Worm (Caenorhabditis elegans): Measurements from ENCODE around the gene mrpl-45.

mrpl-45 gene

DNA sequence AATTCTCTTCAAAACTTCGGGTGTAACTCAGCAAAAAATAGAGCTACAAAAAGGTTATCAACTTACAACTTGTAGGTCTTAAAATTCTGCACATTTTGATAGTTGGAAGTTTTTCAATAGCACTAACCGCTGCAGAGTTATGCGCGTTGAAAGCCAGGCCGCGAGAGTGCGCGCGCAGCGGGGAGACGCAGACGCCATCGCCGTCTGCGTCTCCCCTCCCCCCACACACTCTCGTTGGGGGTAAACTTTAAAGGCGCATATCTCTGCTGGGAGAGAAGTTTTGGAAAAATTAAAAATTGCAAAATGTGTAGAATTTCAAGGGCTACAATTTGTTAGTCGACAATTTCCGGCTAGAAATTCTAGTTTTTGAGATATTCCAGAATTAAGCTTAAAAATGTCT, 27.7 kb upstream of the mrpl-45 start:
- no peak for TF ChIP-seq ceh-8 (GFP tag; optimal IDR thresholded peaks at IDR 0.05)
- TF ChIP-seq mdl-1 (tag; optimal IDR thresholded peaks at IDR 0.05) = no peak
- no peak for TF ChIP-seq zag-1 (tag; optimal IDR thresholded peaks at IDR 0.05)
- TF ChIP-seq lin-15B (tag; optimal IDR thresholded peaks at IDR 0.05) = no peak
- no peak for TF ChIP-seq nhr-71 (tag; optimal IDR thresholded peaks at IDR 0.05)
- TF ChIP-seq ets-5 (GFP tag; IDR thresholded peaks at IDR 0.05) = no peak
- no peak for TF ChIP-seq skn-1 (tag; optimal IDR thresholded peaks at IDR 0.05)
- TF ChIP-seq nhr-28 (tag; optimal IDR thresholded peaks at IDR 0.05) = no peak

DNA sequence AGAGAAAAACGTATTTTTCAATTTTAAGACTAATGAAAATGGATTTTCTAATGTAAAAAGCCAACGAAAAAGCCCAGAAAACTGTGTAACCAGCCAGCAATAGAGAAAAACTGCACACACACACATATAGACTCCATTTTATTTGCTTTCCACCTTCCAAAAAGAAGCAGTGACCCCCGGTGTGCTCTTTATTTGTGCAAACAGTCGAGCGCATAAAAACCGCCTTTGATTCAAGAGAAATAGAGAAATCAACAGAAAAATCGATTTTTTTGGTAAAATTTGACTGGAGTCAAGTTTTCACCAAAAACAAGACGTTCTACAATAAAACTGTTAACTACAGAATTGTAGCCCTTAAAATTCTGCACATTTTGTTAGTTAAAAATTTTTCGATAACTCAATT, 26.8 kb upstream of the mrpl-45 start:
- TF ChIP-seq nhr-85 (tag) (no peak), C04F5.9 (tag; optimal IDR thresholded peaks at IDR 0.05) (no peak), lin-14 (GFP tag; optimal IDR thresholded peaks at IDR 0.05) (no peak), jun-1 (tag; optimal IDR thresholded peaks at IDR 0.05) (no peak), hlh-4 (tag; optimal IDR thresholded peaks at IDR 0.05) (no peak), Y116A8C.19 (tag; optimal IDR thresholded peaks at IDR 0.05; ENCODE audit: borderline replicate concordance) (no peak), ets-5 (GFP tag; IDR thresholded peaks at IDR 0.05) (no peak), pqm-1 (tag; optimal IDR thresholded peaks at IDR 0.05) (no peak), ces-1 (GFP tag; optimal IDR thresholded peaks at IDR 0.05) (no peak), C34B4.2 (tag; optimal IDR thresholded peaks at IDR 0.05) (no peak), mep-1 (tag; optimal IDR thresholded peaks at IDR 0.05) (no peak)

DNA sequence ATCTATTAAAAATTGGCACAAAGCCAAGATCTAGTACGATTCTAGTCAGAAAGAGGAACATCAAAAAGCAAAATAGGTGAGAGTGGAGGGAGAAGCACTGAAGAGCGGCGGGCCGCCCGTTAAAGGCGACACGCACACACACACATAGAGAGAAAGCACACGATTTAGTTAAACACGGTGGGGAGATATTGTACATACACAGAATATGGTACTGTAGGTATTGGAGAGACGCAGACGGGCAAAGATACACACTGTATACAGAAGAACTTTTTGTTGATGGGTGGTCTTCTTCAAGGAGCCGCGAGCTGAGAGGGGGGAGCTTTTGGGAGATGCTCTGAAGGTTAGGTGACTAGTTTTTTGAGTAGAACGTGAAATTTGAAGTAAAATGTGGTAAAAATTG, 24.4 kb upstream of the mrpl-45 start:
- peak; percentile 19 for TF ChIP-seq nhr-20 (tag; optimal IDR thresholded peaks at IDR 0.05)
- TF ChIP-seq Y116A8C.19 (tag; optimal IDR thresholded peaks at IDR 0.05; ENCODE audit: borderline replicate concordance) = no peak
- TF ChIP-seq ceh-8 (GFP tag; optimal IDR thresholded peaks at IDR 0.05) = no peak
- no peak for TF ChIP-seq efl-3 (GFP tag; optimal IDR thresholded peaks at IDR 0.05)
- no peak for TF ChIP-seq unc-86 (tag; optimal IDR thresholded peaks at IDR 0.05)
- TF ChIP-seq lin-39 (tag; optimal IDR thresholded peaks at IDR 0.05) = no peak
- TF ChIP-seq tbx-2 (tag; optimal IDR thresholded peaks at IDR 0.05) = peak; percentile 9
- no peak for TF ChIP-seq unc-62 (GFP tag; optimal IDR thresholded peaks at IDR 0.05)
- TF ChIP-seq zip-4 (GFP tag; optimal IDR thresholded peaks at IDR 0.05) = no peak
- TF ChIP-seq lsy-2 (tag; optimal IDR thresholded peaks at IDR 0.05) = peak in 1 of 2 experiments; percentile 18
- peak; percentile 0 for TF ChIP-seq nhr-71 (tag; optimal IDR thresholded peaks at IDR 0.05)
- peak; percentile 12 for TF ChIP-seq nhr-77 (tag; optimal IDR thresholded peaks at IDR 0.05)
- no peak for TF ChIP-seq mef-2 (tag; optimal IDR thresholded peaks at IDR 0.05)
- no peak for TF ChIP-seq lin-15B (tag; optimal IDR thresholded peaks at IDR 0.05)
- no peak for TF ChIP-seq elt-3 (tag; optimal IDR thresholded peaks at IDR 0.05)
- no peak for TF ChIP-seq efl-1 (optimal IDR thresholded peaks at IDR 0.05)
- peak in 1 of 2 experiments; percentile 74 for TF ChIP-seq efl-1 (GFP tag; optimal IDR thresholded peaks at IDR 0.05 in 1 of 2)
- no peak for TF ChIP-seq fkh-4 (tag; optimal IDR thresholded peaks at IDR 0.05; ENCODE audit: borderline replicate concordance)
- no peak for TF ChIP-seq rnt-1 (tag; optimal IDR thresholded peaks at IDR 0.05)
- TF ChIP-seq lin-14 (GFP tag; optimal IDR thresholded peaks at IDR 0.05) = peak; percentile 24
- no peak for TF ChIP-seq pqm-1 (tag; optimal IDR thresholded peaks at IDR 0.05)

DNA sequence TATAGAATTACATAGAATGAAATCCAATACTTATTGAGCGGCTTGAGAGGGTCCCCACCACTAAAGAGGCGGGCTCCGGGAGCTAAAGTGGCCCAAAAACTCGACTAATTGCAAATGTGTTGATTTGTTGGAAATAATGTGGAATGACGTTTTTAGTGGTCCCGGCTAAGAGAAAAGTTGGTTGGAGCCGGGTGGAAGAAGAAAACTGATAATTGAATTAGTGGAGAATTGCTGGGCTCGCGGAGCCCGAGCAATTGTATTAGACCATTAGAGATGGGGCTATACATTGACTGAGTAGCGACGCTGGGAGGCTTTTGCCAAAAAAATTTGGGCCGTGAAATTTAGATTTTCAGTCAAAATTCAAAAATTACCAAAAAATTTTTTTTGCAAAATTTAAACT, 23.8 kb upstream of the mrpl-45 start:
- TF ChIP-seq mef-2 (tag; optimal IDR thresholded peaks at IDR 0.05) (no peak), lin-14 (GFP tag; optimal IDR thresholded peaks at IDR 0.05) (peak; percentile 47), sup-37 (GFP tag; optimal IDR thresholded peaks at IDR 0.05) (no peak), ets-5 (GFP tag; IDR thresholded peaks at IDR 0.05) (no peak), ceh-8 (GFP tag; optimal IDR thresholded peaks at IDR 0.05) (peak; percentile 76), fkh-10 (GFP tag; optimal IDR thresholded peaks at IDR 0.05) (no peak), unc-30 (tag; optimal IDR thresholded peaks at IDR 0.05) (no peak), fkh-8 (tag; optimal IDR thresholded peaks at IDR 0.05) (no peak), efl-1 (optimal IDR thresholded peaks at IDR 0.05) (no peak), efl-1 (GFP tag; optimal IDR thresholded peaks at IDR 0.05 in 1 of 2) (peak in 1 of 2 experiments; percentile 42), lin-35 (GFP tag; optimal IDR thresholded peaks at IDR 0.05) (no peak), Y116A8C.19 (tag; optimal IDR thresholded peaks at IDR 0.05; ENCODE audit: borderline replicate concordance) (no peak), sptf-1 (tag; optimal IDR thresholded peaks at IDR 0.05) (no peak), unc-130 (tag; optimal IDR thresholded peaks at IDR 0.05) (no peak), ces-1 (GFP tag; optimal IDR thresholded peaks at IDR 0.05) (no peak), hlh-17 (GFP tag; optimal IDR thresholded peaks at IDR 0.05; ENCODE audit: borderline replicate concordance) (no peak), ztf-4 (tag; optimal IDR thresholded peaks at IDR 0.05) (no peak), zip-4 (GFP tag; optimal IDR thresholded peaks at IDR 0.05) (no peak), ceh-90 (tag; optimal IDR thresholded peaks at IDR 0.05) (no peak), lir-3 (tag; optimal IDR thresholded peaks at IDR 0.05; ENCODE audit: poor library complexity) (no peak)
